Fruit fly (Drosophila melanogaster) whole organism, embryonic: ENCODE measurements around the gene CG7483.

ENCODE experiments used
- Adf1 ChIP-seq: fragments of 200-800 bp; sonication (Bioruptor generic); IDR thresholded peaks from 2 replicates; pipeline ENCODE4 v1.3.6; 2022; ENCODE audit warnings: missing biosample characterization, missing genetic modification characterization
- CG11504 ChIP-seq: fragments of 200-800 bp; sonication (Bioruptor generic); optimal IDR thresholded peaks from 3 replicates; lab custom pipeline; 2019; ENCODE audit warnings: missing biosample characterization, mild to moderate bottlenecking, missing genetic modification characterization, moderate library complexity
- CG12299 ChIP-seq: fragments of 200-800 bp; sonication (Bioruptor generic); optimal IDR thresholded peaks from 2 replicates; lab custom pipeline; 2018; ENCODE audit warnings: missing biosample characterization, mild to moderate bottlenecking, missing genetic modification characterization
- CG1233 ChIP-seq: fragments of 200-800 bp; sonication (Bioruptor generic); optimal IDR thresholded peaks from 4 replicates; lab custom pipeline; 2018; ENCODE audit warnings: missing biosample characterization, mild to moderate bottlenecking, missing genetic modification characterization
- CG13775 ChIP-seq: fragments of 200-800 bp; sonication (Bioruptor generic); optimal IDR thresholded peaks from 3 replicates; lab custom pipeline; 2017; ENCODE audit warnings: missing biosample characterization, mild to moderate bottlenecking, missing genetic modification characterization
- CG14965 ChIP-seq: fragments of 200-800 bp; sonication (Bioruptor generic); optimal IDR thresholded peaks from 2 replicates; lab custom pipeline; 2016; ENCODE audit warnings: missing biosample characterization, missing genetic modification characterization, borderline replicate concordance
- CG1602 ChIP-seq: fragments of 200-800 bp; sonication (Bioruptor generic); optimal IDR thresholded peaks from 3 replicates; lab custom pipeline; 2016; ENCODE audit warnings: missing biosample characterization, missing genetic modification characterization
- CG16815 ChIP-seq: fragments of 200-800 bp; sonication (Bioruptor generic); optimal IDR thresholded peaks from 3 replicates; lab custom pipeline; 2017; ENCODE audit warnings: missing biosample characterization, mild to moderate bottlenecking, missing genetic modification characterization
- CG18011 ChIP-seq: fragments of 200-800 bp; sonication (Bioruptor generic); optimal IDR thresholded peaks from 2 replicates; lab custom pipeline; 2017; ENCODE audit warnings: missing biosample characterization, missing genetic modification characterization, mild to moderate bottlenecking, moderate library complexity, missing genotype
- CG1832 ChIP-seq: fragments of 200-800 bp; sonication (Bioruptor generic); optimal IDR thresholded peaks from 2 replicates; lab custom pipeline; 2017; ENCODE audit warnings: missing biosample characterization, mild to moderate bottlenecking, missing genetic modification characterization, inconsistent platforms
- CG2116 ChIP-seq: fragments of 200-800 bp; sonication (Bioruptor generic); optimal IDR thresholded peaks from 3 replicates; lab custom pipeline; 2018; ENCODE audit warnings: missing biosample characterization, mild to moderate bottlenecking, missing genetic modification characterization
- CG2120 ChIP-seq: fragments of 200-800 bp; sonication (Bioruptor generic); optimal IDR thresholded peaks from 3 replicates; lab custom pipeline; 2016; ENCODE audit warnings: missing biosample characterization, missing genetic modification characterization
- CG2129 ChIP-seq: fragments of 200-800 bp; sonication (Bioruptor generic); IDR thresholded peaks from 2 replicates; pipeline ENCODE4 v1.3.6; 2022; ENCODE audit warnings: missing biosample characterization, missing genetic modification characterization; ENCODE audit not compliant: partially characterized antibody
- CG2202 ChIP-seq: fragments of 200-800 bp; sonication (Bioruptor generic); optimal IDR thresholded peaks from 2 replicates; lab custom pipeline; 2018; ENCODE audit warnings: missing biosample characterization, mild to moderate bottlenecking, missing genetic modification characterization
- CG30431 ChIP-seq: fragments of 200-800 bp; sonication (Bioruptor generic); optimal IDR thresholded peaks from 2 replicates; lab custom pipeline; 2017; ENCODE audit warnings: missing biosample characterization, missing genetic modification characterization
- CG31224 ChIP-seq: fragments of 200-800 bp; sonication (Bioruptor generic); IDR thresholded peaks from 2 replicates; pipeline ENCODE4 v1.3.6; 2022; ENCODE audit warnings: missing biosample characterization, missing genetic modification characterization
- CG7839 ChIP-seq: fragments of 200-800 bp; sonication (Bioruptor generic); optimal IDR thresholded peaks from 3 replicates; lab custom pipeline; 2018; ENCODE audit warnings: missing biosample characterization, mild to moderate bottlenecking, missing genetic modification characterization, moderate library complexity
- CG7928 ChIP-seq: fragments of 200-800 bp; sonication (Bioruptor generic); optimal IDR thresholded peaks from 2 replicates; lab custom pipeline; 2017; ENCODE audit warnings: missing biosample characterization, mild to moderate bottlenecking, missing genetic modification characterization
- CG8089 ChIP-seq: fragments of 200-800 bp; sonication (Bioruptor generic); optimal IDR thresholded peaks from 3 replicates; lab custom pipeline; 2016; ENCODE audit warnings: missing biosample characterization, missing genetic modification characterization
- D19B ChIP-seq: fragments of 200-800 bp; sonication (Bioruptor generic); optimal IDR thresholded peaks from 2 replicates; lab custom pipeline; 2017; ENCODE audit warnings: missing biosample characterization, mild to moderate bottlenecking, missing genetic modification characterization
- Doc2 ChIP-seq: fragments of 200-800 bp; sonication (Bioruptor generic); IDR thresholded peaks from 2 replicates; pipeline ENCODE4 v1.3.6; 2022; ENCODE audit warnings: missing biosample characterization, missing genetic modification characterization
- Gug ChIP-seq: fragments of 200-800 bp; sonication (Bioruptor generic); IDR thresholded peaks from 4 replicates; pipeline ENCODE4 v1.3.6; 2022; ENCODE audit warnings: missing biosample characterization, missing genetic modification characterization
- HLHmδ ChIP-seq: fragments of 200-800 bp; sonication (Bioruptor generic); optimal IDR thresholded peaks from 2 replicates; lab custom pipeline; 2018; ENCODE audit warnings: missing biosample characterization, mild to moderate bottlenecking, missing genetic modification characterization, moderate library complexity
- Hr3 ChIP-seq: fragments of 200-800 bp; sonication (Bioruptor generic); optimal IDR thresholded peaks from 3 replicates; lab custom pipeline; 2016; ENCODE audit warnings: missing biosample characterization, missing genetic modification characterization
- MESR4 ChIP-seq: fragments of 200-800 bp; sonication (Bioruptor generic); optimal IDR thresholded peaks from 2 replicates; lab custom pipeline; 2018; ENCODE audit warnings: missing biosample characterization, mild to moderate bottlenecking, missing genetic modification characterization, moderate library complexity
- Med ChIP-seq: fragments of 200-800 bp; sonication (Bioruptor generic); peaks from one replicate; lab custom pipeline; 2016; ENCODE audit warnings: missing biosample characterization, missing genetic modification characterization, mild to moderate bottlenecking, inconsistent platforms, moderate library complexity
- PHDP ChIP-seq: fragments of 200-800 bp; sonication (Bioruptor generic); optimal IDR thresholded peaks from 3 replicates; lab custom pipeline; 2018; ENCODE audit warnings: missing biosample characterization, mild to moderate bottlenecking, missing genetic modification characterization, moderate library complexity
- Rfx ChIP-seq: fragments of 200-800 bp; sonication (Bioruptor generic); IDR thresholded peaks from 2 replicates; pipeline ENCODE4 v1.3.6; 2022; ENCODE audit warnings: missing biosample characterization, missing genetic modification characterization
- btn ChIP-seq: fragments of 200-800 bp; sonication (Bioruptor generic); optimal IDR thresholded peaks from 2 replicates; lab custom pipeline; 2016; ENCODE audit warnings: missing biosample characterization, missing genetic modification characterization
- chinmo ChIP-seq: fragments of 200-800 bp; sonication (Bioruptor generic); IDR thresholded peaks from 4 replicates; pipeline ENCODE4 v1.3.6; 2022; ENCODE audit warnings: missing biosample characterization, missing genetic modification characterization; ENCODE audit not compliant: partially characterized antibody
- ci ChIP-seq: fragments of 200-800 bp; sonication (Bioruptor generic); IDR thresholded peaks from 3 replicates; pipeline ENCODE4 v1.3.6; 2022; ENCODE audit warnings: missing biosample characterization, missing genetic modification characterization
- dmrt11E ChIP-seq: fragments of 200-800 bp; sonication (Bioruptor generic); optimal IDR thresholded peaks from 3 replicates; lab custom pipeline; 2018; ENCODE audit warnings: missing biosample characterization, mild to moderate bottlenecking, missing genetic modification characterization, moderate library complexity
- emc ChIP-seq: fragments of 200-800 bp; sonication (Bioruptor generic); optimal IDR thresholded peaks from 2 replicates; lab custom pipeline; 2016; ENCODE audit warnings: missing biosample characterization, missing genetic modification characterization
- eyg ChIP-seq: fragments of 200-800 bp; sonication (Bioruptor generic); optimal IDR thresholded peaks from 3 replicates; lab custom pipeline; 2016; ENCODE audit warnings: missing biosample characterization, missing genetic modification characterization
- jigr1 ChIP-seq: fragments of 200-800 bp; sonication (Bioruptor generic); IDR thresholded peaks from 3 replicates; pipeline ENCODE4 v1.3.6; 2022; ENCODE audit warnings: missing biosample characterization, missing genetic modification characterization
- klu ChIP-seq: fragments of 200-800 bp; sonication (Bioruptor generic); IDR thresholded peaks from 2 replicates; pipeline ENCODE4 v1.3.6; 2022; ENCODE audit warnings: missing biosample characterization, missing genetic modification characterization
- lola ChIP-seq, 3 experiments: fragments of >200 bp in 2 of 3; fragments of 200-800 bp in 1 of 3; sonication (Bioruptor generic) in 1 of 3; optimal IDR thresholded peaks; 2 replicates each; lab custom pipeline; 2017 to 2019; ENCODE audit warnings: missing biosample characterization in 3 of 3, missing genetic modification characterization in 3 of 3, mild to moderate bottlenecking in 1 of 3, moderate library complexity in 1 of 3
- mld ChIP-seq: fragments of 200-800 bp; sonication (Bioruptor generic); IDR thresholded peaks from 3 replicates; pipeline ENCODE4 v1.3.6; 2022; ENCODE audit warnings: missing biosample characterization, missing genetic modification characterization; ENCODE audit not compliant: partially characterized antibody
- nerfin-1 ChIP-seq: fragments of 200-800 bp; sonication (Bioruptor generic); optimal IDR thresholded peaks from 3 replicates; lab custom pipeline; 2019; ENCODE audit warnings: missing biosample characterization, mild to moderate bottlenecking, missing genetic modification characterization, moderate library complexity
- prd ChIP-seq, 3 experiments: fragments of >200 bp in 2 of 3; fragments of 200-800 bp in 1 of 3; sonication (Bioruptor generic) in 1 of 3; optimal IDR thresholded peaks in 2 of 3; IDR thresholded peaks in 1 of 3; 2 replicates in 2 of 3; 3 replicates in 1 of 3; pipeline versions ENCODE4 v1.3.6 to Lab custom; 2017 to 2022; ENCODE audit warnings: missing biosample characterization in 1 of 3, missing genetic modification characterization in 1 of 3
- scrt ChIP-seq: fragments of 200-800 bp; sonication (Bioruptor generic); optimal IDR thresholded peaks from 2 replicates; lab custom pipeline; 2018; ENCODE audit warnings: missing biosample characterization, mild to moderate bottlenecking, missing genetic modification characterization, moderate library complexity
- seq ChIP-seq: fragments of 200-800 bp; sonication (Bioruptor generic); IDR thresholded peaks from 2 replicates; pipeline ENCODE4 v1.3.6; 2022; ENCODE audit warnings: missing biosample characterization, missing genetic modification characterization
- trem ChIP-seq: fragments of 200-800 bp; optimal IDR thresholded peaks from 3 replicates; lab custom pipeline; 2019; ENCODE audit warnings: missing biosample characterization, mild to moderate bottlenecking, missing genetic modification characterization, moderate library complexity
- tup ChIP-seq: fragments of 200-800 bp; sonication (Bioruptor generic); optimal IDR thresholded peaks from 2 replicates; lab custom pipeline; 2016; ENCODE audit warnings: missing biosample characterization, mild to moderate bottlenecking, missing genetic modification characterization, moderate library complexity
- unc-4 ChIP-seq: fragments of 200-800 bp; sonication (Bioruptor generic); IDR thresholded peaks from 2 replicates; pipeline ENCODE4 v1.3.6; 2022; ENCODE audit warnings: missing biosample characterization, missing genetic modification characterization; ENCODE audit not compliant: partially characterized antibody
- z ChIP-seq: fragments of 200-800 bp; sonication (Bioruptor generic); IDR thresholded peaks from 3 replicates; pipeline ENCODE4 v1.3.6; 2022; ENCODE audit warnings: missing biosample characterization, missing genetic modification characterization
- zf30C ChIP-seq: fragments of 200-800 bp; sonication (Bioruptor generic); optimal IDR thresholded peaks from 3 replicates; lab custom pipeline; 2018; ENCODE audit warnings: missing biosample characterization, mild to moderate bottlenecking, missing genetic modification characterization

The CG7483 gene

dm6 chr3R:8264302-8265080 lies 48.5 kb upstream of the CG7483 start, which contains the start of the genes RPA1 and Mcm2 (continued):
- peak; percentile 42 for TF ChIP-seq MESR4 (GFP tag; lab: Kevin White, UChicago)
- peak; percentile 78 for TF ChIP-seq dmrt11E (tag; lab: Kevin White, UChicago)
- TF ChIP-seq CG7928 (GFP tag; lab: Kevin White, UChicago), result peak; percentile 93
- peak; percentile 88 for TF ChIP-seq Med
- no peak; the same call in none of the 2 replicates for TF ChIP-seq Adf1
- TF ChIP-seq jigr1 (GFP tag; lab: Robert Waterston, UW), result 0 out of 3 replicates have a peak, but pooled peaks have one; percentile 51
- TF ChIP-seq CG31224 (GFP tag; lab: Robert Waterston, UW), result peak; percentile 65
- TF ChIP-seq klu (GFP tag; lab: Robert Waterston, UW), result peak; percentile 80
- TF ChIP-seq unc-4 (GFP tag; lab: Robert Waterston, UW), result no peak
- TF ChIP-seq CG14965, result no peak
- peak; percentile 55 for TF ChIP-seq scrt (GFP tag; lab: Kevin White, UChicago)
- peak; percentile 85 for TF ChIP-seq CG2120 (GFP tag; lab: Kevin White, UChicago)
- peak in 1 of 3 experiments; percentile 79 for TF ChIP-seq lola (GFP tag; optimal IDR thresholded peaks at IDR 0.05; lab: Kevin White, UChicago)
- peak; percentile 43 for TF ChIP-seq HLHmδ (GFP tag; lab: Kevin White, UChicago)
- TF ChIP-seq CG1233, result peak; percentile 73
- peak; percentile 89 for TF ChIP-seq Hr3 (GFP tag; lab: Kevin White, UChicago)
- TF ChIP-seq CG8089, result no peak
- TF ChIP-seq tup (GFP tag; lab: Kevin White, UChicago), result peak; percentile 33
- peak; percentile 22 for TF ChIP-seq CG2202 (tag; lab: Kevin White, UChicago)
- no peak for TF ChIP-seq CG2129 (GFP tag; lab: Robert Waterston, UW)
- peak; percentile 83 for TF ChIP-seq CG11504 (tag; lab: Kevin White, UChicago)
- TF ChIP-seq mld (GFP tag; lab: Robert Waterston, UW), result no peak
- TF ChIP-seq btn, result no peak
- peak; percentile 49 for TF ChIP-seq trem (tag; lab: Kevin White, UChicago)
- TF ChIP-seq CG2116 (GFP tag; lab: Kevin White, UChicago), result peak; percentile 97
- TF ChIP-seq nerfin-1 (tag; lab: Kevin White, UChicago), result peak; percentile 64
- TF ChIP-seq CG7839, result peak; percentile 81
- TF ChIP-seq CG1832 (GFP tag; lab: Kevin White, UChicago), result no peak
- no peak for TF ChIP-seq zf30C (GFP tag; lab: Kevin White, UChicago)
- peak; percentile 78 for TF ChIP-seq CG1602 (GFP tag; lab: Kevin White, UChicago)
- TF ChIP-seq prd (optimal IDR thresholded peaks at IDR 0.05; lab: Kevin White, UChicago), result no peak
- TF ChIP-seq prd (GFP tag; IDR thresholded peaks at IDR 0.05; lab: Robert Waterston, UW), result peak; percentile 88
- TF ChIP-seq Gug (GFP tag; lab: Robert Waterston, UW), result peak; percentile 93
- TF ChIP-seq PHDP (tag; lab: Kevin White, UChicago), result no peak
- TF ChIP-seq CG12299 (tag; lab: Kevin White, UChicago), result peak; percentile 30
- peak; percentile 35 for TF ChIP-seq CG18011 (GFP tag; lab: Kevin White, UChicago)
- TF ChIP-seq ci (GFP tag; lab: Robert Waterston, UW), result peak; percentile 69
- TF ChIP-seq CG30431, result peak; percentile 69
- no peak for TF ChIP-seq emc
- TF ChIP-seq Doc2, result peak; percentile 34; the same call in 1 of the 2 replicates
- peak; percentile 89 for TF ChIP-seq CG16815 (GFP tag; lab: Kevin White, UChicago)
- no peak for TF ChIP-seq z
- peak; percentile 67 for TF ChIP-seq D19B (GFP tag; lab: Kevin White, UChicago)
- TF ChIP-seq Rfx (GFP tag; lab: Robert Waterston, UW), result peak; percentile 91
- no peak for TF ChIP-seq eyg (GFP tag; lab: Kevin White, UChicago)
- TF ChIP-seq seq (GFP tag; lab: Robert Waterston, UW), result peak; percentile 43; the same call in 1 of the 2 replicates
- peak; percentile 89 for TF ChIP-seq CG13775 (GFP tag; lab: Kevin White, UChicago)
- no peak for TF ChIP-seq chinmo (GFP tag; lab: Robert Waterston, UW)
